Fruit fly (Drosophila melanogaster): ENCODE measurements around the gene Ir75c.
A peak's percentile ranks its signal among the peaks of the same experiment; 100 is the strongest.

Gene Ir75c

DNA sequence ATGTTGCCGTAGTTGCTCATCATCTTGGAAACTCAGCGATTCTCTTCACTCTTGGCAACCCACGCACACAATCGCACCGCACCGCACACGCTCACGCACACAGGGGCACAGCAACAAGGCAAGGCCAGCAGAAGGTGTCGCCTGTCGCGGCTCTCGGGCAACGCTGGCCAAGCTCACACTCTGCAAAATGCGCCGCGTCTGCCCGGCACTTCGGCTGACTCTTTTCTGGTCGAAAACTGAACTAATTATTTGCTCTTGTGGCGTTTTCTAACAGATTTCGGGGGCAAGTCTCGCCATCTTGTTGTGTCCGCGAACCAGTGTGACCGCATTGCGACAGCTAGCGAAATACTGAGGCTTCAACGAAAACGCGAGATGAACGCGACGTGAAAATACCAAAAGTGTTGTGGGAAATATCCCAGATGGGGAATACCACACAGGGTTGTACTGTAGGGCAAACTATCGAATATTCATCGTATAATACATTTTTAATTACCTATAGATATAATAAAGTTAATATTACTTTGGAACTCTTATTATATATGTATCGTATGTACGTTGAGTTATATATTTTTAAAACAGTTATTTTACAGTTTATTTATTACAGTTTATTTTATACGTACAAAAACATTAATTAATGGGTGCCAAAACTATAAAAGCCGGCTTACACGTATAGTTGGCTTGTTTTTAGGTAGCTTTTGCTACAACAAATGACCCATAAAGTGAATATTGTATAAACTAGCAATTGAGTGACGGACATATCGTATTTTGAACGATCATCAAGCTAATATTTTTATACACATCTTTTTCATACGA lies 23.7 kb upstream of the Ir75c start, which contains the start of the genes MED19 and CG7430 (continued):
- peak; percentile 63 for TF ChIP-seq Bgb (GFP tag; IDR thresholded peaks at IDR 0.05; ENCODE audit: partially characterized antibody)
- TF ChIP-seq disco-r (GFP tag; optimal IDR thresholded peaks at IDR 0.05): no peak
- peak; percentile 22 for TF ChIP-seq CG12391 (tag; optimal IDR thresholded peaks at IDR 0.05)
- TF ChIP-seq CG7745 (tag; optimal IDR thresholded peaks at IDR 0.05): peak; percentile 1
- peak; percentile 29 for TF ChIP-seq CG17829 (tag; optimal IDR thresholded peaks at IDR 0.05)
- peak; percentile 36 for TF ChIP-seq trem (tag; optimal IDR thresholded peaks at IDR 0.05)
- 0 out of 2 replicates have a peak, but pooled peaks have one; percentile 7 for TF ChIP-seq CG17328 (GFP tag; IDR thresholded peaks at IDR 0.05)
- peak; percentile 62 for TF ChIP-seq CG7928 (GFP tag; optimal IDR thresholded peaks at IDR 0.05)
- peak; percentile 26 for TF ChIP-seq CG2712 (tag; optimal IDR thresholded peaks at IDR 0.05)
- peak in 1 of 3 experiments; percentile 16 for TF ChIP-seq lola (GFP tag; optimal IDR thresholded peaks at IDR 0.05)
- no peak for TF ChIP-seq pnt (GFP tag; optimal IDR thresholded peaks at IDR 0.05)
- peak; percentile 84 for TF ChIP-seq Med (GFP tag)
- peak; percentile 59 for TF ChIP-seq HLHmδ (GFP tag; optimal IDR thresholded peaks at IDR 0.05)
- TF ChIP-seq CG15514 (GFP tag; optimal IDR thresholded peaks at IDR 0.05): peak; percentile 48
- no peak for TF ChIP-seq CG7786 (GFP tag; optimal IDR thresholded peaks at IDR 0.05)
- TF ChIP-seq Hand (GFP tag; optimal IDR thresholded peaks at IDR 0.05): peak; percentile 28
- peak; percentile 94 for TF ChIP-seq CG11560 (tag; IDR thresholded peaks at IDR 0.05)
- TF ChIP-seq NfI (GFP tag; optimal IDR thresholded peaks at IDR 0.05): peak; percentile 1
- peak; percentile 34 for TF ChIP-seq dm (GFP tag; optimal IDR thresholded peaks at IDR 0.05)
- no peak for TF ChIP-seq CG8765 (GFP tag; IDR thresholded peaks at IDR 0.05)
- peak; percentile 91 for TF ChIP-seq pzg (GFP tag; optimal IDR thresholded peaks at IDR 0.05)
- peak; percentile 20 for TF ChIP-seq gcm (GFP tag; optimal IDR thresholded peaks at IDR 0.05)
- peak; percentile 63 for TF ChIP-seq CG8478 (optimal IDR thresholded peaks at IDR 0.05)
- TF ChIP-seq CG14860 (GFP tag; IDR thresholded peaks at IDR 0.05; ENCODE audit: partially characterized antibody): no peak
- peak; percentile 11 for TF ChIP-seq CG8290 (GFP tag; optimal IDR thresholded peaks at IDR 0.05)
- peak in 1 of 2 experiments; percentile 68 for TF ChIP-seq CG8290 (tag; optimal IDR thresholded peaks at IDR 0.05)
- no peak for TF ChIP-seq CG11723 (GFP tag; optimal IDR thresholded peaks at IDR 0.05)
- TF ChIP-seq CG2889 (GFP tag; IDR thresholded peaks at IDR 0.05): no peak
- TF ChIP-seq CG7271 (tag; optimal IDR thresholded peaks at IDR 0.05): peak; percentile 51
- peak; percentile 80 for TF ChIP-seq BEAF-32 (GFP tag; optimal IDR thresholded peaks at IDR 0.05)
- TF ChIP-seq CG4424 (GFP tag; optimal IDR thresholded peaks at IDR 0.05): peak; percentile 9
- TF ChIP-seq CTCF (GFP tag; optimal IDR thresholded peaks at IDR 0.05): peak; percentile 17
- peak; percentile 32 for TF ChIP-seq E2f2 (GFP tag; IDR thresholded peaks at IDR 0.05)
- peak; percentile 50 for TF ChIP-seq CG34376 (GFP tag; optimal IDR thresholded peaks at IDR 0.05)
- TF ChIP-seq bigmax (GFP tag; optimal IDR thresholded peaks at IDR 0.05): no peak
- TF ChIP-seq Blimp-1 (GFP tag; optimal IDR thresholded peaks at IDR 0.05): no peak
- peak; percentile 28 for TF ChIP-seq CrebB (tag; optimal IDR thresholded peaks at IDR 0.05)
- peak; percentile 26 for TF ChIP-seq lbe (GFP tag; optimal IDR thresholded peaks at IDR 0.05)
- TF ChIP-seq CG14710 (tag; optimal IDR thresholded peaks at IDR 0.05): peak; percentile 59
- peak; percentile 32 for TF ChIP-seq nerfin-1 (tag; optimal IDR thresholded peaks at IDR 0.05)
- peak; percentile 21 for TF ChIP-seq CG10267 (tag; optimal IDR thresholded peaks at IDR 0.05)
- TF ChIP-seq gsb (GFP tag; IDR thresholded peaks at IDR 0.05): no peak
- TF ChIP-seq Opbp (GFP tag; IDR thresholded peaks at IDR 0.05; ENCODE audit: partially characterized antibody): peak; percentile 60; the same call in 2 of the 3 replicates
- peak; percentile 47 for TF ChIP-seq CG9932 (GFP tag; IDR thresholded peaks at IDR 0.05)
- TF ChIP-seq Dref (GFP tag; IDR thresholded peaks at IDR 0.05): peak; percentile 76
- TF ChIP-seq Pdp1 (GFP tag; optimal IDR thresholded peaks at IDR 0.05): peak in 1 of 2 experiments; percentile 17
- peak; percentile 99 for TF ChIP-seq CG2116 (GFP tag; optimal IDR thresholded peaks at IDR 0.05)
- peak; percentile 61 for TF ChIP-seq CG1603 (tag; optimal IDR thresholded peaks at IDR 0.05)
- TF ChIP-seq CG16863 (GFP tag; optimal IDR thresholded peaks at IDR 0.05): no peak

Data from whole organism, embryonic.